Fruit fly (Drosophila melanogaster): Measurements from ENCODE around the gene Mesh1.

Mesh1 gene

DNA sequence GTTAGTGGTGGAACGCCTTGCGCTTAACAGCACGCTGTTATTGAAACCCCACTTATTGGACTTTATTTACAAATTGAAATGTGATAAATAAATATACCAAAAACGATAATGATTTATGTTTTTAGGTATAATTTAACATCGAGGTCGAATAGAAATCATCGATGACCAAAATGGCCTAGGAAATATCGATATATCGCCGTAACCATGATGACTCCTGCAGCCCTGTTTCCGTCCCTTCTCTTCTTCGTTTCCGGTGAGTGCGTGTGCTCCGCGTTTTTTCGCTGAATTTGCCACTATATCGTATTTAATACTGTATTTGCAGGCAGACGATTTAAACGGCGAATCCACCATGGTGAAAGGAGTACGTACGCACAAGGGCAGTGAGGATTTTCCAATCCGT, 17.6 kb upstream of the Mesh1 start, which contains the start of gene eEF1gamma (continued):
- TF ChIP-seq Gsc (GFP tag; IDR thresholded peaks at IDR 0.05) (no peak), CG9215 (GFP tag; IDR thresholded peaks at IDR 0.05) (peak; percentile 76), CG11398 (GFP tag; optimal IDR thresholded peaks at IDR 0.05) (peak; percentile 97), CG34224 (GFP tag; IDR thresholded peaks at IDR 0.05; ENCODE audit: partially characterized antibody) (peak; percentile 91), CG17186 (GFP tag; optimal IDR thresholded peaks at IDR 0.05) (peak; percentile 100), Nf-YA (GFP tag; IDR thresholded peaks at IDR 0.05) (peak; percentile 93), Tbp (GFP tag; optimal IDR thresholded peaks at IDR 0.05) (no peak), CG12299 (tag; optimal IDR thresholded peaks at IDR 0.05) (peak; percentile 85), jing (GFP tag; optimal IDR thresholded peaks at IDR 0.05) (peak; percentile 79), CG4282 (GFP tag; optimal IDR thresholded peaks at IDR 0.05) (peak; percentile 82), Hmx (GFP tag; optimal IDR thresholded peaks at IDR 0.05) (no peak), CG2889 (GFP tag; IDR thresholded peaks at IDR 0.05) (peak; percentile 80), H15 (GFP tag; IDR thresholded peaks at IDR 0.05) (peak; percentile 96), Ssrp (tag; optimal IDR thresholded peaks at IDR 0.05) (peak; percentile 81), CG2202 (tag; optimal IDR thresholded peaks at IDR 0.05) (peak; percentile 92), z (GFP tag; IDR thresholded peaks at IDR 0.05) (peak; percentile 78), gt (GFP tag; IDR thresholded peaks at IDR 0.05) (peak; percentile 84), wek (GFP tag; optimal IDR thresholded peaks at IDR 0.05) (peak; percentile 95), ems (GFP tag; optimal IDR thresholded peaks at IDR 0.05) (peak; percentile 90), CG9727 (GFP tag; optimal IDR thresholded peaks at IDR 0.05) (peak; percentile 98), CTCF (GFP tag; optimal IDR thresholded peaks at IDR 0.05) (peak; percentile 72), scrt (GFP tag; optimal IDR thresholded peaks at IDR 0.05) (peak; percentile 93), tio (GFP tag; optimal IDR thresholded peaks at IDR 0.05) (no peak), ATbp (GFP tag; optimal IDR thresholded peaks at IDR 0.05) (peak; percentile 96), Fer3 (tag; optimal IDR thresholded peaks at IDR 0.05) (peak; percentile 95), Myb (GFP tag; optimal IDR thresholded peaks at IDR 0.05) (peak; percentile 87), lab (GFP tag; optimal IDR thresholded peaks at IDR 0.05) (peak; percentile 98), MBD-R2 (GFP tag; IDR thresholded peaks at IDR 0.05) (peak; percentile 85), CG2129 (GFP tag; IDR thresholded peaks at IDR 0.05; ENCODE audit: partially characterized antibody) (peak; percentile 82), CG32767 (GFP tag; IDR thresholded peaks at IDR 0.05) (peak; percentile 90), CG5953 (GFP tag; IDR thresholded peaks at IDR 0.05) (peak; percentile 93), zf30C (GFP tag; optimal IDR thresholded peaks at IDR 0.05) (peak; percentile 49), hbn (GFP tag; IDR thresholded peaks at IDR 0.05; ENCODE audit: partially characterized antibody) (peak; percentile 89), Hr51 (GFP tag; optimal IDR thresholded peaks at IDR 0.05) (peak; percentile 90 to 95), CG33213 (GFP tag; optimal IDR thresholded peaks at IDR 0.05) (peak; percentile 97), sens (GFP tag) (peak; percentile 99), cato (GFP tag; optimal IDR thresholded peaks at IDR 0.05; ENCODE audit: borderline replicate concordance) (peak; percentile 91), CG2875 (GFP tag; optimal IDR thresholded peaks at IDR 0.05) (peak; percentile 95), CG8765 (GFP tag; IDR thresholded peaks at IDR 0.05) (peak; percentile 84), CG12236 (GFP tag; optimal IDR thresholded peaks at IDR 0.05) (peak; percentile 94), CG4617 (GFP tag; optimal IDR thresholded peaks at IDR 0.05; ENCODE audit: borderline replicate concordance) (peak; percentile 84), CG4820 (GFP tag; optimal IDR thresholded peaks at IDR 0.05) (peak; percentile 88), fu2 (GFP tag; optimal IDR thresholded peaks at IDR 0.05) (peak; percentile 90), zfh1 (GFP tag; IDR thresholded peaks at IDR 0.05) (peak; percentile 97), CG8290 (GFP tag; optimal IDR thresholded peaks at IDR 0.05) (peak; percentile 97), CG8290 (tag; optimal IDR thresholded peaks at IDR 0.05) (peak; percentile 97), CG31441 (GFP tag; IDR thresholded peaks at IDR 0.05) (peak; percentile 95), Mes4 (GFP tag; optimal IDR thresholded peaks at IDR 0.05) (peak; percentile 98), Awh (GFP tag; IDR thresholded peaks at IDR 0.05) (peak; percentile 96), HmgZ (tag; optimal IDR thresholded peaks at IDR 0.05) (peak; percentile 95), ind (GFP tag; optimal IDR thresholded peaks at IDR 0.05) (peak; percentile 82), CG6765 (GFP tag; optimal IDR thresholded peaks at IDR 0.05) (peak; percentile 98)
